Fruit fly (Drosophila melanogaster): Measurements from ENCODE around the gene da.

DNA sequence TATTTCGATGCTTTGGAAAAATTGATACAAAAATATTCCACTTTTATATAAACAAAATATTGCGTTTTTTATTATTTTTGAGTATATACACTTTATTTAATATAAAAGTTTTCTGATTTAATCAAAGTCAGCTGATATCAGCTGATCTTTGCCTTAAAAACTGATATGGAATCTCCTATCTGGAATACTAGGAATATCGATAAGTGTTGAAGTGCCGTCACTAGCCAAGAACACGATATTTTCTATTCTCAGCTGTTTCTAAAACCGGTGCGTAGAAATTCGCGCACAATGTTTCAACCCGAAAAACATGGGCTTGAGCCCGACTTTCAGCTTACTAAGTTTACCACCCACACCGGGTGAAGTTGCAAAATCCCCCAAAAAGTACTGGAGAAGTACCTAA lies 45.4 kb upstream of the da start, which contains the start of gene Sps2:
- TF ChIP-seq Snoo (tag; optimal IDR thresholded peaks at IDR 0.05) (no peak), CG10348 (GFP tag; IDR thresholded peaks at IDR 0.05) (no peak), CG17806 (tag; optimal IDR thresholded peaks at IDR 0.05) (no peak), Pif1A (GFP tag; optimal IDR thresholded peaks at IDR 0.05) (no peak), rn (GFP tag; IDR thresholded peaks at IDR 0.05) (no peak), Pif1B (GFP tag; optimal IDR thresholded peaks at IDR 0.05) (no peak), D1 (tag; optimal IDR thresholded peaks at IDR 0.05) (no peak)
